Worm (Caenorhabditis elegans) whole organism, mixed stage, embryonic: ENCODE results near the gene F57G8.7.
"Not testable (repeated sequence)": the region's sequence is repeated elsewhere in the genome, so short reads cannot be mapped to it uniquely, and the experiment has no call there.

Experiments
- elt-1 ChIP-seq: sonication (generic microtip); optimal IDR thresholded peaks from 2 replicates; lab custom pipeline; 2017; ENCODE audit warnings: missing genetic modification characterization, mild to moderate bottlenecking, missing compliant biosample characterization, antibody characterized with exemption, moderate library complexity, borderline replicate concordance; ENCODE audit not compliant: insufficient read depth
- elt-3 ChIP-seq: fragments of 150-350 bp; optimal IDR thresholded peaks from 2 replicates; lab custom pipeline; 2014; ENCODE audit warnings: missing biosample characterization, missing genetic modification characterization
- lsy-2 ChIP-seq: fragments of 150-350 bp; optimal IDR thresholded peaks from 2 replicates; lab custom pipeline; 2014; ENCODE audit warnings: missing biosample characterization, missing genetic modification characterization
- nhr-12 ChIP-seq: fragments of 150-350 bp; optimal IDR thresholded peaks from 2 replicates; lab custom pipeline; 2014; ENCODE audit warnings: missing biosample characterization, missing genetic modification characterization
- nhr-237 ChIP-seq: fragments of 150-350 bp; optimal IDR thresholded peaks from 2 replicates; lab custom pipeline; 2014; ENCODE audit warnings: missing biosample characterization, missing genetic modification characterization
- snpc-4 ChIP-seq: fragments of 150-350 bp; optimal IDR thresholded peaks from 2 replicates; lab custom pipeline; 2014; ENCODE audit warnings: missing biosample characterization, missing genetic modification characterization
- unc-39 ChIP-seq: fragments of 150-350 bp; optimal IDR thresholded peaks from 2 replicates; lab custom pipeline; 2014; ENCODE audit warnings: missing biosample characterization, missing genetic modification characterization
- unc-62 ChIP-seq: fragments of 150-350 bp; optimal IDR thresholded peaks from 2 replicates; lab custom pipeline; 2014; ENCODE audit warnings: missing biosample characterization, missing genetic modification reagents, missing genetic modification characterization
- ztf-11 ChIP-seq: fragments of 150-350 bp; optimal IDR thresholded peaks from 2 replicates; lab custom pipeline; 2014; ENCODE audit warnings: missing biosample characterization, missing genetic modification characterization

DNA sequence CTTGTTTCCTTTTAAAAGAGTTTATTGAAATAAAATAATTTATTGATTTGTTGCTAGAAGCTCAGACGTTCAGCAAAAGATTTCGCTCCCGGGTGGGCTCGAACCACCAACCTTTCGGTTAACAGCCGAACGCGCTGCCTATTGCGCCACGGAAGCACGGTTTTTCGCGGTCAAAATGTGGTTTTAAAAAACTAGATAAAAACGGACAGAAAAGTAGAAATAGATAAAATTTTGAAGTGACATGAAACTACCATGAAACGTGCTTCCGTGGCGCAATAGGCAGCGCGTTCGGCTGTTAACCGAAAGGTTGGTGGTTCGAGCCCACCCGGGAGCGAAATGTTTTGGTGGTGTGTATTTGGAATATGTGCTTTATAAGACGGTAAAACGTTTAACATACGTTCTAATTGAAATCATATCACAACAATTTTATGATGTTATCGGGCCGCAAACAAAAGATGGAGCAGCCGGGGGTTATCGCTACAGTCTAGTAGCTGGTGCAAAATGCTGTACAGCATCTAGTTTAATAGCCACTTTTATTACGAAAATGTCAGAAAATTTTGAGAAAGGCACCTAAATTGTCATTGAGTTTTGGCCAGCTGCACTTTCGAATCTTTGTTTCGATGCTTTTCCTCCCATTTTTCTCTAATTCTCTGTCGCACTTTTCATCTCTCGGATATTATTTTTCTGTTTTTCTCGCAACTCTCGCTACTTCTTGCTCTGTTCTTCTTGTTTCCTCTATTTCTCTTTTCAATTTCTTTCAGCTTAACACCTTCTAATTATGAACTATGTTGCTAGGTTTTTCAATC is 9.5 kb downstream of the F57G8.7 start, which contains the start of gene slc-9B.2:
- TF ChIP-seq unc-62 (GFP tag; lab: Kevin White, UChicago); nhr-12; lsy-2 (tag; lab: Kevin White, UChicago); snpc-4 (tag; lab: Kevin White, UChicago); ztf-11 (tag; lab: Kevin White, UChicago); nhr-237 (tag; lab: Kevin White, UChicago); unc-39 (tag; lab: Kevin White, UChicago); elt-1 (tag; lab: Kevin White, UChicago); elt-3 (tag; lab: Kevin White, UChicago): not testable (repeated sequence)
